Worm (Caenorhabditis elegans) whole organism, L2 larva: ENCODE measurements around the gene asna-1.

ENCODE experiments used
- fos-1 ChIP-seq: fragments of 150-350 bp; optimal IDR thresholded peaks from 2 replicates; lab custom pipeline; 2014; ENCODE audit warnings: missing biosample characterization, missing genetic modification characterization
- mdl-1 ChIP-seq, 2 experiments: fragments of 150-350 bp in 1 of 2; sonication (generic microtip) in 1 of 2; optimal IDR thresholded peaks; 2 replicates each; lab custom pipeline; 2017; ENCODE audit warnings: missing biosample characterization in 2 of 2, missing genetic modification characterization in 2 of 2
- nhr-12 ChIP-seq: fragments of 150-350 bp; optimal IDR thresholded peaks from 2 replicates; lab custom pipeline; 2014; ENCODE audit warnings: missing biosample characterization, missing genetic modification characterization
- nhr-6 ChIP-seq: fragments of 150-350 bp; optimal IDR thresholded peaks from 2 replicates; lab custom pipeline; 2014; ENCODE audit warnings: missing biosample characterization, missing genetic modification characterization
- snpc-4 ChIP-seq: fragments of 150-350 bp; optimal IDR thresholded peaks from 2 replicates; lab custom pipeline; 2014; ENCODE audit warnings: missing biosample characterization, missing genetic modification characterization
- unc-62 ChIP-seq: fragments of 150-350 bp; optimal IDR thresholded peaks from 2 replicates; lab custom pipeline; 2014; ENCODE audit warnings: missing biosample characterization, missing genetic modification reagents, missing genetic modification characterization

DNA sequence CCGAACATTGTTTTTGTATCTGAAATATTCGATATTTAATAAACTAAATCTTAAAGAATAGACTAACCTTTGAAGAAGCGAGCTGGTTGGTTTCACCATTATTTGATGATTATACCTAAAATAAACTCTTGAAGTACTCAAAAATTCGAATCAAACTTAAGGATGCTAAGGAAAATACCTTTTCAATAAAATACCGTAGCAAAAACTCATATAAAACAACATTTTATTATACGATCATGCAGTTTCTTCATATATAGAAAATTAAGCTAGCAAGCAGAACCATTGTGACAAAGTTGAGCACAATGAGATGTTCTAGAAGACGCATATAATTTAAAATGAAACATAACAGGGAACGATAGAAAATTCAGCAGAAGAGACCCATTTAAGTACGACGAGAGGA, 46.5 kb upstream of the asna-1 start, which contains the start of gene F44E2.7:
- TF ChIP-seq mdl-1 (tag; optimal IDR thresholded peaks at IDR 0.05; lab: Kevin White, UChicago) (no peak), fos-1 (tag; lab: Kevin White, UChicago) (no peak), nhr-6 (tag; lab: Kevin White, UChicago) (no peak), unc-62 (GFP tag; lab: Kevin White, UChicago) (no peak), nhr-12 (tag; lab: Kevin White, UChicago) (no peak), snpc-4 (no peak)
